Fruit fly (Drosophila melanogaster): ENCODE results near the gene atms.
A peak's percentile ranks its signal among the peaks of the same experiment; 100 is the strongest.

The atms gene

DNA sequence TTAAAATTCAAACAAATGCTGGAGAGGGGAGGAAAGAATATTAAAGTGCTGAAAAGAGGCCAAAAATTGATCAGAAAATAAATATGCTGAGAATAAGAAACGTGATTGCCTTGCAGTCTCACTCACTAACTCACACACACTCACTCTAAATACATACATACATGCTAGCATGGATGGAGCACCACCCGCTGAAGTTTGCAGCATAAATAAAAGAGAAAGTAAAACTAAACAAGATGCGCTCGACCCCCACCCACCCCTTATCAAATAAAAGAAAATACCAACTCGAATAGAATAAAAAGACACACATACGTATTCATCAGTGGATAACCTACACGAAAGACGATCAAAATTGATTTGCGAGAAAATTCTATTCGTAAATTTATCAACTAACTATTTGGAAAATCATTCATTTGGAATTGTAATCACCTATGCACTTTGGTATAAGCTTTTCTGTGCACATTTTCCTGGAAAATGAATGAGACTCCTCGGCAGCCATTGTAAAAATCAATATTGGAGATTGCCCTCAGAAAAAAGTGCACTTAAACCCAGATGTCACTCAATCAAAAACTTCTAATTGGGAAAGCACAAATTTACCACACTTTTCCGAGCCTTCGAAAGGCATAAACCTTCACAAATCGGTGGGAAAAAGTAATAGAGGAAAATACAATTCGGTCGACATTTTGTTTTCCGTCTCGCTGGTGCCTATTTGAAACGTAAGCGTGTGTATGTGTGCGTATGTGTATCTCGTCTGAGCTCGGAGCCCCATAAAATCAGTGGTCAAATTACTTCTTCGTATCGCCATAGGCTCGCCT is 61.5 kb downstream of the atms start, which contains the start of gene Gmppb:
Gene Gmppb (plus strand): TSS at position 321 of the 812 bp plus-strand sequence.
- TF ChIP-seq Abd-B (GFP tag; optimal IDR thresholded peaks at IDR 0.05) (no peak), CG9705 (GFP tag; optimal IDR thresholded peaks at IDR 0.05) (no peak), Vsx2 (GFP tag; optimal IDR thresholded peaks at IDR 0.05; ENCODE audit: partially characterized antibody) (no peak), Sp1 (GFP tag; optimal IDR thresholded peaks at IDR 0.05) (no peak), brk (GFP tag; optimal IDR thresholded peaks at IDR 0.05) (no peak), OdsH (GFP tag; optimal IDR thresholded peaks at IDR 0.05) (no peak), usp (GFP tag; optimal IDR thresholded peaks at IDR 0.05) (no peak), lola (GFP tag; optimal IDR thresholded peaks at IDR 0.05) (no peak), sage (GFP tag; optimal IDR thresholded peaks at IDR 0.05) (no peak), br (GFP tag; optimal IDR thresholded peaks at IDR 0.05) (no peak), GATAd (GFP tag; optimal IDR thresholded peaks at IDR 0.05) (no peak)

DNA sequence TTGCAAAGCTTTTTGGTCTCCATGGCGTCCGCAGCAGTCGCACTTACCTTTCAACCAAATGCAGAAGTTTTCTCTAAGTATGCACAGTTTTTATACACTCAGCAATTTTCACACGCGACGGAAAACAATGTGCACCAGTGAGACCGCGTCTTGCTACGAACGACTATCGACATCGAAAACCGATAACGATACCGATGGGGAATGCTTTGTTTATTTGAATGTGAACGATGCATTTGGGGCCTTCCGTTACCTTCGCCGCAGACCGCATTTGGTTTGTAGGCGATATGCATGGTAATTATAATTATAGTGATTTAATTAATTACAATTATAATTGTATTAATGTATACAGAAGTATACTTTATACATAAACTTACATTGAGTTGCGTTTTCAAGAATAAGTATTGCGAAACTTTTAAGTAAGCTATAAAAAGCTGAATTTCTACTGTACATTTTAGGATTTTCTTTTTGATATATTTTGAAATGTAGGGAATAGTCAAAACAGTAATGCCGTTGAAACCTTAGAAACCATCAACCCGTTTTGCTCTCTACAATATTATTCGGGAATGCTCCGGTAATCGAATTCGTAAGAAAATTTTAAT is 62.2 kb downstream of the atms start, which contains the start of the genes Hus1-like and ctrip:
Gene Hus1-like (minus strand): TSS at position 161 of the 599 bp plus-strand sequence.
Gene ctrip (minus strand): TSS at position 161 of the 599 bp plus-strand sequence.
- peak; percentile 35 for TF ChIP-seq h (GFP tag; optimal IDR thresholded peaks at IDR 0.05)
- no peak for TF ChIP-seq jim (GFP tag; optimal IDR thresholded peaks at IDR 0.05)
- TF ChIP-seq psq (GFP tag; optimal IDR thresholded peaks at IDR 0.05) = no peak
- no peak for TF ChIP-seq Abd-B (GFP tag; optimal IDR thresholded peaks at IDR 0.05)
- TF ChIP-seq pan (optimal IDR thresholded peaks at IDR 0.05) = no peak
- TF ChIP-seq br (GFP tag; optimal IDR thresholded peaks at IDR 0.05) = no peak
- TF ChIP-seq Mio (GFP tag; optimal IDR thresholded peaks at IDR 0.05) = no peak
- TF ChIP-seq usp (GFP tag; optimal IDR thresholded peaks at IDR 0.05) = no peak
- TF ChIP-seq dmrt93B (GFP tag; optimal IDR thresholded peaks at IDR 0.05) = no peak
- no peak for TF ChIP-seq sv (GFP tag; optimal IDR thresholded peaks at IDR 0.05)
- TF ChIP-seq Hr83 (GFP tag; optimal IDR thresholded peaks at IDR 0.05; ENCODE audit: poor library complexity, severe bottlenecking) = no peak
- no peak for TF ChIP-seq Hr78 (GFP tag; optimal IDR thresholded peaks at IDR 0.05)
- no peak for TF ChIP-seq N (GFP tag; optimal IDR thresholded peaks at IDR 0.05)
- TF ChIP-seq sage (GFP tag; optimal IDR thresholded peaks at IDR 0.05) = no peak
- TF ChIP-seq Sp1 (GFP tag; optimal IDR thresholded peaks at IDR 0.05) = peak; percentile 43
- no peak for TF ChIP-seq Hnf4 (GFP tag; optimal IDR thresholded peaks at IDR 0.05)
- no peak for TF ChIP-seq Jra (GFP tag; optimal IDR thresholded peaks at IDR 0.05)
- no peak for TF ChIP-seq dl (GFP tag; optimal IDR thresholded peaks at IDR 0.05; ENCODE audit: insufficient read depth in 1 of 2, partially characterized antibody in 2 of 2)
- TF ChIP-seq Rel (GFP tag; optimal IDR thresholded peaks at IDR 0.05) = no peak
- TF ChIP-seq Rel (tag; optimal IDR thresholded peaks at IDR 0.05) = peak; percentile 54
- peak; percentile 7 for TF ChIP-seq Myc (optimal IDR thresholded peaks at IDR 0.05)
- TF ChIP-seq Dif (GFP tag; optimal IDR thresholded peaks at IDR 0.05; ENCODE audit: partially characterized antibody) = no peak
- TF ChIP-seq CG32264 (GFP tag; optimal IDR thresholded peaks at IDR 0.05) = no peak
- peak; percentile 9 for TF ChIP-seq HLH106 (tag; optimal IDR thresholded peaks at IDR 0.05)
- TF ChIP-seq brk (GFP tag; optimal IDR thresholded peaks at IDR 0.05) = no peak
- TF ChIP-seq GATAd (GFP tag; optimal IDR thresholded peaks at IDR 0.05) = no peak
- no peak for TF ChIP-seq Dfd (GFP tag; optimal IDR thresholded peaks at IDR 0.05)
- no peak for TF ChIP-seq tai (GFP tag; optimal IDR thresholded peaks at IDR 0.05)
- TF ChIP-seq Vsx2 (GFP tag; optimal IDR thresholded peaks at IDR 0.05; ENCODE audit: partially characterized antibody) = no peak
- no peak for TF ChIP-seq lola (GFP tag; optimal IDR thresholded peaks at IDR 0.05)
- TF ChIP-seq ey (GFP tag; optimal IDR thresholded peaks at IDR 0.05) = no peak
- no peak for TF ChIP-seq foxo (GFP tag; optimal IDR thresholded peaks at IDR 0.05)
- no peak for TF ChIP-seq fru (GFP tag; optimal IDR thresholded peaks at IDR 0.05)
- TF ChIP-seq rgr (GFP tag; optimal IDR thresholded peaks at IDR 0.05) = peak; percentile 31
- no peak for TF ChIP-seq CG9705 (GFP tag; optimal IDR thresholded peaks at IDR 0.05)
- peak; percentile 33 for TF ChIP-seq woc (GFP tag; optimal IDR thresholded peaks at IDR 0.05)
- TF ChIP-seq dsf (GFP tag; optimal IDR thresholded peaks at IDR 0.05; ENCODE audit: borderline replicate concordance) = no peak
- peak; percentile 8 for TF ChIP-seq OdsH (GFP tag; optimal IDR thresholded peaks at IDR 0.05)
- TF ChIP-seq CrebA (GFP tag; optimal IDR thresholded peaks at IDR 0.05; ENCODE audit: borderline replicate concordance) = no peak
